Worm (Caenorhabditis elegans) whole organism, L4 larva: ENCODE measurements around the gene vgln-1.

ENCODE experiments used
- F10B5.3 ChIP-seq: sonication (generic microtip); optimal IDR thresholded peaks from 2 replicates; lab custom pipeline; 2016; ENCODE audit warnings: mild to moderate bottlenecking, missing genetic modification characterization, missing compliant biosample characterization
- F37D6.2 ChIP-seq: sonication (generic microtip); optimal IDR thresholded peaks from 2 replicates; lab custom pipeline; 2016; ENCODE audit warnings: mild to moderate bottlenecking, missing genetic modification characterization, missing compliant biosample characterization
- R02D3.7 ChIP-seq: fragments of 150-350 bp; sonication (generic microtip); optimal IDR thresholded peaks from 3 replicates; lab custom pipeline; 2014; ENCODE audit warnings: missing biosample characterization, missing genetic modification characterization
- T20F7.1 ChIP-seq: fragments of 200-800 bp; sonication (Bioruptor generic); optimal IDR thresholded peaks from 2 replicates; lab custom pipeline; 2018; ENCODE audit warnings: mild to moderate bottlenecking, missing genetic modification characterization, missing compliant biosample characterization
- T26A8.4 ChIP-seq: fragments of 200-800 bp; sonication (Bioruptor generic); IDR thresholded peaks from 2 replicates; pipeline ENCODE4 v1.3.6; 2022; ENCODE audit warnings: missing genetic modification characterization, missing compliant biosample characterization
- Y48G9A.11 ChIP-seq: fragments of 200-800 bp; sonication (Bioruptor generic); IDR thresholded peaks from 2 replicates; pipeline ENCODE4 v1.3.6; 2022; ENCODE audit warnings: missing genetic modification reagents, missing genetic modification characterization, missing compliant biosample characterization
- ZK337.2 ChIP-seq: fragments of 200-800 bp; sonication (Bioruptor generic); IDR thresholded peaks from 2 replicates; pipeline ENCODE4 v1.3.6; 2022; ENCODE audit warnings: missing genetic modification reagents, missing genetic modification characterization, missing compliant biosample characterization
- aha-1 ChIP-seq: fragments of 150-350 bp; peaks from one replicate; lab custom pipeline; 2014; ENCODE audit warnings: missing biosample characterization, missing genetic modification characterization
- ceh-62 ChIP-seq: sonication (generic microtip); optimal IDR thresholded peaks from 2 replicates; lab custom pipeline; 2017; ENCODE audit warnings: missing biosample characterization, missing genetic modification characterization
- daf-19 ChIP-seq: fragments of 200-800 bp; sonication (Bioruptor generic); conservative IDR thresholded peaks from 2 replicates; pipeline ENCODE4 v1.3.6; 2022; ENCODE audit warnings: missing genetic modification characterization, missing compliant biosample characterization
- daf-8 ChIP-seq: fragments of 200-800 bp; sonication (Bioruptor generic); IDR thresholded peaks from 2 replicates; pipeline ENCODE4 v1.3.6; 2022; ENCODE audit warnings: missing genetic modification characterization, missing compliant biosample characterization
- dmd-6 ChIP-seq: fragments of 200-800 bp; sonication (Bioruptor generic); IDR thresholded peaks from 2 replicates; pipeline ENCODE4 v1.3.6; 2022; ENCODE audit warnings: missing genetic modification reagents, missing genetic modification characterization, missing compliant biosample characterization
- dmd-8 ChIP-seq: fragments of 200-800 bp; sonication (Bioruptor generic); IDR thresholded peaks from 2 replicates; pipeline ENCODE4 v1.3.6; 2022; ENCODE audit warnings: missing genetic modification characterization, missing compliant biosample characterization
- gei-8 ChIP-seq: fragments of 200-800 bp; sonication (Bioruptor generic); optimal IDR thresholded peaks from 2 replicates; lab custom pipeline; 2018; ENCODE audit warnings: mild to moderate bottlenecking, missing genetic modification characterization, missing compliant biosample characterization
- hif-1 ChIP-seq, 2 experiments: sonication (generic microtip); optimal IDR thresholded peaks; 2 replicates each; lab custom pipeline; 2016 to 2017; ENCODE audit warnings: missing compliant biosample characterization in 2 of 2, missing genetic modification characterization in 2 of 2, missing genetic modification reagents in 2 of 2, missing genotype in 2 of 2, mild to moderate bottlenecking in 1 of 2
- hlh-11 ChIP-seq: fragments of 200-800 bp; sonication (Bioruptor generic); optimal IDR thresholded peaks from 2 replicates; lab custom pipeline; 2018; ENCODE audit warnings: mild to moderate bottlenecking, missing genetic modification characterization, missing compliant biosample characterization
- hlh-30 ChIP-seq: sonication (generic microtip); optimal IDR thresholded peaks from 2 replicates; lab custom pipeline; 2017; ENCODE audit warnings: antibody characterized with exemption, mild to moderate bottlenecking, missing genetic modification characterization, missing compliant biosample characterization; ENCODE audit not compliant: insufficient read depth
- lin-13 ChIP-seq: fragments of 150-350 bp; optimal IDR thresholded peaks from 2 replicates; lab custom pipeline; 2014; ENCODE audit warnings: missing biosample characterization, missing genetic modification reagents, missing genetic modification characterization
- lin-38 ChIP-seq: fragments of 200-800 bp; sonication (Bioruptor generic); IDR thresholded peaks from 2 replicates; pipeline ENCODE4 v1.3.6; 2022; ENCODE audit warnings: missing genetic modification reagents, missing genetic modification characterization, missing compliant biosample characterization
- lin-39 ChIP-seq: fragments of 150-350 bp; optimal IDR thresholded peaks from 2 replicates; lab custom pipeline; 2014; ENCODE audit warnings: missing biosample characterization, missing genetic modification reagents, missing genetic modification characterization
- madf-5 ChIP-seq, 2 experiments: fragments of 200-800 bp; sonication (Bioruptor generic); IDR thresholded peaks; 2 replicates each; pipeline ENCODE4 v1.3.6; 2022; ENCODE audit warnings: missing compliant biosample characterization in 2 of 2, missing genetic modification characterization in 2 of 2
- madf-9 ChIP-seq: fragments of 200-800 bp; sonication (Bioruptor generic); conservative IDR thresholded peaks from 2 replicates; pipeline ENCODE4 v1.3.6; 2022; ENCODE audit warnings: missing genetic modification reagents, missing genetic modification characterization, missing compliant biosample characterization
- mdt-29 ChIP-seq: fragments of 200-800 bp; sonication (Bioruptor generic); IDR thresholded peaks from 2 replicates; pipeline ENCODE4 v1.3.6; 2022; ENCODE audit warnings: missing genetic modification reagents, missing genetic modification characterization, missing compliant biosample characterization
- mep-1 ChIP-seq: fragments of 150-350 bp; sonication (generic microtip); optimal IDR thresholded peaks from 3 replicates; lab custom pipeline; 2014; ENCODE audit warnings: missing biosample characterization, missing genetic modification characterization
- mxl-3 ChIP-seq: fragments of 200-800 bp; sonication (Bioruptor generic); optimal IDR thresholded peaks from 2 replicates; lab custom pipeline; 2018; ENCODE audit warnings: mild to moderate bottlenecking, missing genetic modification characterization, missing compliant biosample characterization
- nhr-11 ChIP-seq: fragments of 150-350 bp; optimal IDR thresholded peaks from 2 replicates; lab custom pipeline; 2014; ENCODE audit warnings: missing biosample characterization, missing genetic modification characterization
- nhr-28 ChIP-seq: fragments of 150-350 bp; optimal IDR thresholded peaks from 2 replicates; lab custom pipeline; 2014; ENCODE audit warnings: missing biosample characterization, missing genetic modification characterization
- nhr-41 ChIP-seq: fragments of 200-800 bp; sonication (Bioruptor generic); IDR thresholded peaks from 2 replicates; pipeline ENCODE4 v1.3.6; 2022; ENCODE audit warnings: missing genetic modification reagents, missing genetic modification characterization, missing compliant biosample characterization
- nhr-42 ChIP-seq: fragments of 200-800 bp; sonication (Bioruptor generic); IDR thresholded peaks from 2 replicates; pipeline ENCODE4 v1.3.6; 2022; ENCODE audit warnings: missing genetic modification characterization, missing compliant biosample characterization
- nhr-48 ChIP-seq: sonication (generic microtip); optimal IDR thresholded peaks from 2 replicates; lab custom pipeline; 2016; ENCODE audit warnings: mild to moderate bottlenecking, missing genetic modification characterization, missing compliant biosample characterization
- nhr-76 ChIP-seq: fragments of 150-350 bp; optimal IDR thresholded peaks from 2 replicates; lab custom pipeline; 2014; ENCODE audit warnings: missing biosample characterization, missing genetic modification characterization
- pha-4 ChIP-seq, 2 experiments: fragments of 150-350 bp in 1 of 2; fragments of 200-800 bp in 1 of 2; sonication (Bioruptor generic) in 1 of 2; IDR thresholded peaks in 1 of 2; optimal IDR thresholded peaks in 1 of 2; 2 replicates each; pipeline versions ENCODE4 v1.3.6 to Lab custom; 2014 to 2022; ENCODE audit warnings: missing genetic modification characterization in 2 of 2, missing genetic modification reagents in 2 of 2, missing biosample characterization in 1 of 2, missing compliant biosample characterization in 1 of 2
- php-3 ChIP-seq: fragments of 200-800 bp; sonication (Bioruptor generic); IDR thresholded peaks from 2 replicates; pipeline ENCODE4 v1.3.6; 2022; ENCODE audit warnings: missing genetic modification reagents, missing genetic modification characterization, missing compliant biosample characterization
- rbr-2 ChIP-seq: sonication (generic microtip); optimal IDR thresholded peaks from 2 replicates; lab custom pipeline; 2016; ENCODE audit warnings: missing genotype, missing genetic modification characterization, missing compliant biosample characterization
- skn-1 ChIP-seq: fragments of 150-350 bp; optimal IDR thresholded peaks from 2 replicates; lab custom pipeline; 2014; ENCODE audit warnings: missing biosample characterization, missing genetic modification characterization
- tag-97 ChIP-seq: fragments of 200-800 bp; sonication (Bioruptor generic); IDR thresholded peaks from 2 replicates; pipeline ENCODE4 v1.3.6; 2022; ENCODE audit warnings: missing genetic modification characterization, missing compliant biosample characterization
- tra-1 ChIP-seq: fragments of 200-800 bp; sonication (Bioruptor generic); IDR thresholded peaks from 2 replicates; pipeline ENCODE4 v1.3.6; 2022; ENCODE audit warnings: missing genetic modification reagents, missing genetic modification characterization, missing compliant biosample characterization
- unc-130 ChIP-seq: sonication (generic microtip); optimal IDR thresholded peaks from 2 replicates; lab custom pipeline; 2016; ENCODE audit warnings: missing genetic modification reagents, missing genetic modification characterization, missing compliant biosample characterization
- unc-39 ChIP-seq: sonication (generic microtip); optimal IDR thresholded peaks from 2 replicates; lab custom pipeline; 2017; ENCODE audit warnings: missing biosample characterization, missing genetic modification characterization
- zag-1 ChIP-seq: fragments of 150-350 bp; optimal IDR thresholded peaks from 2 replicates; lab custom pipeline; 2014; ENCODE audit warnings: missing biosample characterization, missing genetic modification characterization
- zfp-2 ChIP-seq: sonication (generic microtip); optimal IDR thresholded peaks from 2 replicates; lab custom pipeline; 2016; ENCODE audit warnings: mild to moderate bottlenecking, missing genetic modification characterization, missing compliant biosample characterization
- zip-11 ChIP-seq: fragments of 200-800 bp; sonication (Bioruptor generic); IDR thresholded peaks from 2 replicates; pipeline ENCODE4 v1.3.6; 2022; ENCODE audit warnings: missing genetic modification characterization, missing compliant biosample characterization
- ztf-11 ChIP-seq: fragments of 150-350 bp; optimal IDR thresholded peaks from 2 replicates; lab custom pipeline; 2014; ENCODE audit warnings: missing biosample characterization, missing genetic modification characterization
- ztf-7 ChIP-seq: fragments of 150-350 bp; optimal IDR thresholded peaks from 2 replicates; lab custom pipeline; 2014; ENCODE audit warnings: missing biosample characterization, missing genetic modification characterization

vgln-1 gene

ce11 chrII:9940430-9940829 is 49.5 kb upstream of the vgln-1 start, which contains the start of gene ufd-3 (continued):
- TF ChIP-seq nhr-76: no peak
- TF ChIP-seq lin-39 (tag; lab: Kevin White, UChicago): no peak
- peak; percentile 61; the same call in 1 of the 2 replicates for TF ChIP-seq madf-9 (GFP tag; lab: Robert Waterston, UW)
- TF ChIP-seq aha-1: peak; percentile 98
- TF ChIP-seq nhr-41 (GFP tag; lab: Robert Waterston, UW): no peak
- TF ChIP-seq skn-1 (tag; lab: Kevin White, UChicago): no peak
- TF ChIP-seq zfp-2: no peak
- TF ChIP-seq mdt-29: no peak
- TF ChIP-seq ZK337.2 (GFP tag; lab: Robert Waterston, UW): peak; percentile 77; the same call in 1 of the 2 replicates
- peak; percentile 61 for TF ChIP-seq mxl-3 (GFP tag; lab: Kevin White, UChicago)
- peak; percentile 28 for TF ChIP-seq lin-13
- no peak for TF ChIP-seq zag-1 (tag; lab: Kevin White, UChicago)
- TF ChIP-seq ceh-62: no peak
- peak; percentile 63 for TF ChIP-seq dmd-6
- TF ChIP-seq unc-39 (tag; lab: Kevin White, UChicago): no peak
- peak; percentile 82 for TF ChIP-seq nhr-11 (tag; lab: Kevin White, UChicago)
- peak; percentile 20 for TF ChIP-seq nhr-48 (tag; lab: Kevin White, UChicago)
- no peak for TF ChIP-seq zip-11 (GFP tag; lab: Robert Waterston, UW)
- TF ChIP-seq F37D6.2 (tag; lab: Kevin White, UChicago): peak; percentile 55
- no peak for TF ChIP-seq php-3 (GFP tag; lab: Robert Waterston, UW)
- TF ChIP-seq gei-8 (GFP tag; lab: Kevin White, UChicago): no peak
- TF ChIP-seq R02D3.7: no peak
- no peak for TF ChIP-seq daf-19 (GFP tag; lab: Robert Waterston, UW)
- peak in 1 of 2 experiments; percentile 14; a peak in 1 of 4 replicates for TF ChIP-seq madf-5 (GFP tag; IDR thresholded peaks at IDR 0.05; lab: Robert Waterston, UW)
- TF ChIP-seq tra-1 (GFP tag; lab: Robert Waterston, UW): no peak; the same call in 1 of the 2 replicates
- peak; percentile 51 for TF ChIP-seq nhr-28
- TF ChIP-seq tag-97 (GFP tag; lab: Robert Waterston, UW): no peak
- TF ChIP-seq dmd-8 (GFP tag; lab: Robert Waterston, UW): no peak
- TF ChIP-seq nhr-42 (GFP tag; lab: Robert Waterston, UW): no peak
- TF ChIP-seq hlh-30: peak; percentile 59
- TF ChIP-seq hlh-11 (tag; lab: Kevin White, UChicago): peak; percentile 53

DNA sequence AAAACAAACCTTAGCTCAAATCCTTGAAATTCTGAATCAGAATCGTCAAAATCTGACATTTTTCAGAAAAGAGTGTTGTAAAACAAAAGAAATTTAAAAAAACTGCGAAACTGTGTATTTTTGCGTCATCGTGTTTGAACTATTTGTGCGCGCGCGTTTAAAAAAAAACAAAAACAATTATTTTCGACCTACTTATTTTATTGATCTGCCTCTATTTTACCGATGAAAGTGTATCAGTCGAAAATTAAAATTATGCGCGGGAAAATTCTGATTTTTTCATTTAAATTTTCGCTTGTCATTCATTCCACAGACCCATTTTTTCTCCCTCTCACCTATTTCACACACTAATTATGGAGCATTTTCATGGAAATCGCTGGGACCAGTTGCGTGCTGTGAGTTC is 48.0 kb upstream of the vgln-1 start, which contains the start of the genes C05C10.7 and C05C10.5:
C05C10.7 (minus strand) TSS at position 95 of the 400 bp plus-strand sequence.
C05C10.5 (plus strand) TSS at position 164 of the 400 bp plus-strand sequence.
- TF ChIP-seq pha-4 (GFP tag; IDR thresholded peaks at IDR 0.05; lab: Robert Waterston, UW): no peak
- TF ChIP-seq pha-4 (tag; optimal IDR thresholded peaks at IDR 0.05; lab: Kevin White, UChicago): no peak
- peak; percentile 66 for TF ChIP-seq unc-130 (GFP tag; lab: Kevin White, UChicago)
- TF ChIP-seq rbr-2 (tag; lab: Kevin White, UChicago): no peak
- TF ChIP-seq tag-97 (GFP tag; lab: Robert Waterston, UW): no peak
- TF ChIP-seq mep-1 (tag; lab: Kevin White, UChicago): no peak
- TF ChIP-seq Y48G9A.11: peak; percentile 76
- no peak for TF ChIP-seq T26A8.4 (GFP tag; lab: Robert Waterston, UW)
- no peak for TF ChIP-seq T20F7.1 (GFP tag; lab: Kevin White, UChicago)
- no peak for TF ChIP-seq ztf-7 (tag; lab: Kevin White, UChicago)
- TF ChIP-seq F37D6.2 (tag; lab: Kevin White, UChicago): no peak
- no peak for TF ChIP-seq hif-1 (tag; optimal IDR thresholded peaks at IDR 0.05; lab: Kevin White, UChicago)
- no peak for TF ChIP-seq gei-8 (GFP tag; lab: Kevin White, UChicago)
- no peak for TF ChIP-seq ztf-11 (tag; lab: Kevin White, UChicago)
- TF ChIP-seq F10B5.3 (tag; lab: Kevin White, UChicago): no peak
- TF ChIP-seq lin-38: peak; percentile 57
- TF ChIP-seq nhr-76: no peak
- TF ChIP-seq daf-8 (GFP tag; lab: Robert Waterston, UW): no peak
